Fruit fly (Drosophila melanogaster): ENCODE data around the gene Jhbp14.

DNA sequence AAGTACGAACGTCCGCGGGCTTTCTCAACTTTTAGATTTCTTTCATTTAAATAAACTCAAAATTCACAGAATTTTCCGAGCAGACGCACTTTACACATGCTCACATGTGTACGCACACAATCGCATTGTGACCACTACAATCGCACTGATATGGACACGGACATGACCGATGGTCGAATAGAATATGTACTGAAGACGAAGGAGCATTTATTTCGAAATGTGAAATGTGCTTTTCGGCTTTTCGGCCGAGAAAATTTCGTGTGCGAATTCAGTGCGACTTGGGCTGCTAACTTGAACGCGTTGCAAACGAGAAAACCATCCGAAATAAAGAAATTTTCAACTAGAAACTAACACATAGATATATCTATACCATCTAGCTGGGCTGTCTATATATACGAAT is 24.4 kb downstream of the Jhbp14 start, which contains the start of gene CG44085:
- TF ChIP-seq psq (optimal IDR thresholded peaks at IDR 0.05) (no peak), EcR (GFP tag; optimal IDR thresholded peaks at IDR 0.05) (no peak), pan (optimal IDR thresholded peaks at IDR 0.05) (no peak), Dll (optimal IDR thresholded peaks at IDR 0.05) (no peak), CG8478 (optimal IDR thresholded peaks at IDR 0.05) (no peak)
